Worm (Caenorhabditis elegans) whole organism, L3 larva: ENCODE results near the gene F41E6.5.

ENCODE experiments used
- ZK546.5 ChIP-seq: sonication (generic microtip); optimal IDR thresholded peaks from 2 replicates; lab custom pipeline; 2017; ENCODE audit warnings: missing biosample characterization, missing genetic modification characterization
- ceh-28 ChIP-seq: fragments of 150-350 bp; optimal IDR thresholded peaks from 2 replicates; lab custom pipeline; 2014; ENCODE audit warnings: missing biosample characterization, missing genetic modification reagents, missing genetic modification characterization
- fos-1 ChIP-seq: fragments of 150-350 bp; optimal IDR thresholded peaks from 2 replicates; lab custom pipeline; 2014; ENCODE audit warnings: missing biosample characterization, missing genetic modification characterization
- lin-39 ChIP-seq: fragments of 150-350 bp; optimal IDR thresholded peaks from 2 replicates; lab custom pipeline; 2018; ENCODE audit warnings: missing biosample characterization, missing genetic modification reagents, missing genetic modification characterization
- tbx-2 ChIP-seq: sonication (generic microtip); optimal IDR thresholded peaks from 2 replicates; lab custom pipeline; 2016; ENCODE audit warnings: mild to moderate bottlenecking, missing genetic modification characterization, missing compliant biosample characterization
- unc-62 ChIP-seq: fragments of 150-350 bp; sonication (generic microtip); optimal IDR thresholded peaks from 4 replicates; lab custom pipeline; 2014; ENCODE audit warnings: missing biosample characterization, missing genetic modification reagents, missing genetic modification characterization
- ztf-11 ChIP-seq: fragments of 150-350 bp; optimal IDR thresholded peaks from 2 replicates; lab custom pipeline; 2014; ENCODE audit warnings: missing biosample characterization, missing genetic modification characterization

DNA sequence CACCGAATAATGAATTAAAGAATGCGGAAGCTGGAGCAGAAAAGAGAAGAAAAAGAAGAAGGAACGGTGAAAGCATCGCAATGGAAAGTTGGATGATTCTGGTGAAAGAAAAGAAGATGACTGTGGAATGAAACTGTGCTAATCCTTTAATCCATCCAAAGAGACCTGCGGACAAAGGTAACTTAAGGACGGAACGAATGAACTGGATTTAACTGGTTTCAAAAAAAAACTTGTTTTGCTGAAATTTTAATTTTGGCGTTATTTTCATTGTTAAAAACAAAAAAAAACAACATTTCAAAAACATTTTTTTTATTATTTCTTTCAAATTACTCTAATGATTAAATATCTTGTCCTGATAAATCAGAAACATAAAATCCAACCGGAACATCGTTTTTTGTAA, 33.6 kb downstream of the F41E6.5 start, which contains the start of gene grl-12:
- TF ChIP-seq lin-39 (no peak), ceh-28 (tag; lab: Kevin White, UChicago) (no peak), unc-62 (no peak), ZK546.5 (tag; lab: Kevin White, UChicago) (no peak), tbx-2 (tag; lab: Kevin White, UChicago) (no peak), ztf-11 (tag; lab: Kevin White, UChicago) (no peak), fos-1 (tag; lab: Kevin White, UChicago) (no peak)
